Worm (Caenorhabditis elegans) whole organism, young adult: ENCODE measurements around the gene F57F4.1.

Experiments used
- B0019.2 ChIP-seq: fragments of 200-800 bp; sonication (Bioruptor generic); conservative IDR thresholded peaks from 2 replicates; pipeline ENCODE4 v1.3.6; 2022; ENCODE audit warnings: missing genetic modification reagents, missing genetic modification characterization, missing compliant biosample characterization
- C06A6.2 ChIP-seq: fragments of 200-800 bp; sonication (Bioruptor generic); conservative IDR thresholded peaks from 2 replicates; pipeline ENCODE4 v1.3.6; 2022; ENCODE audit warnings: missing genetic modification characterization, missing compliant biosample characterization
- F10E7.11 ChIP-seq: sonication (generic microtip); optimal IDR thresholded peaks from 2 replicates; lab custom pipeline; 2017; ENCODE audit warnings: mild to moderate bottlenecking, missing genetic modification characterization, moderate library complexity, missing compliant biosample characterization
- F57C9.4 ChIP-seq: sonication (generic microtip); optimal IDR thresholded peaks from 2 replicates; lab custom pipeline; 2017; ENCODE audit warnings: mild to moderate bottlenecking, missing genetic modification characterization, missing compliant biosample characterization
- Y53F4B.3 ChIP-seq: fragments of 200-800 bp; sonication (Bioruptor generic); IDR thresholded peaks from 2 replicates; pipeline ENCODE4 v1.3.6; 2022; ENCODE audit warnings: missing genetic modification reagents, missing genetic modification characterization, missing compliant biosample characterization
- Y53G8AR.9 ChIP-seq: fragments of 200-800 bp; sonication (Bioruptor generic); conservative IDR thresholded peaks from 2 replicates; pipeline ENCODE4 v1.3.6; 2022; ENCODE audit warnings: missing genetic modification reagents, missing genetic modification characterization, missing compliant biosample characterization
- Y79H2A.3 ChIP-seq: fragments of 200-800 bp; sonication (Bioruptor generic); conservative IDR thresholded peaks from 2 replicates; pipeline ENCODE4 v1.3.6; 2022; ENCODE audit warnings: missing genetic modification reagents, missing genetic modification characterization, missing compliant biosample characterization
- ZK185.1 ChIP-seq: sonication (generic microtip); optimal IDR thresholded peaks from 2 replicates; lab custom pipeline; 2016; ENCODE audit warnings: mild to moderate bottlenecking, missing genetic modification characterization, missing compliant biosample characterization; ENCODE audit not compliant: poor library complexity, severe bottlenecking
- ama-1 ChIP-seq, 3 experiments: fragments of 150-350 bp in 1 of 3; sonication (generic microtip) in 2 of 3; optimal IDR thresholded peaks; 2 replicates each; lab custom pipeline; 2014 to 2018; ENCODE audit warnings: missing biosample characterization in 2 of 3, missing genetic modification characterization in 2 of 3, missing genetic modification reagents in 2 of 3
- athp-1 ChIP-seq: sonication (generic microtip); optimal IDR thresholded peaks from 2 replicates; lab custom pipeline; 2017; ENCODE audit warnings: mild to moderate bottlenecking, missing genetic modification characterization, missing compliant biosample characterization
- attf-5 ChIP-seq: fragments of 200-800 bp; sonication (Bioruptor generic); optimal IDR thresholded peaks from 2 replicates; lab custom pipeline; 2018; ENCODE audit warnings: mild to moderate bottlenecking, missing genetic modification characterization, missing compliant biosample characterization
- ceh-27 ChIP-seq: fragments of 200-800 bp; sonication (Bioruptor generic); optimal IDR thresholded peaks from 2 replicates; lab custom pipeline; 2018; ENCODE audit warnings: mild to moderate bottlenecking, missing genetic modification characterization, moderate library complexity, missing compliant biosample characterization
- ceh-58 ChIP-seq: fragments of 200-800 bp; sonication (Bioruptor generic); IDR thresholded peaks from 2 replicates; pipeline ENCODE4 v1.3.6; 2022; ENCODE audit warnings: missing genetic modification characterization, missing compliant biosample characterization
- dox-1 ChIP-seq: fragments of 200-800 bp; sonication (Bioruptor generic); IDR thresholded peaks from 2 replicates; pipeline ENCODE4 v1.3.6; 2022; ENCODE audit warnings: missing genetic modification reagents, missing genetic modification characterization, missing compliant biosample characterization
- dpff-1 ChIP-seq: sonication (generic microtip); optimal IDR thresholded peaks from 2 replicates; lab custom pipeline; 2017; ENCODE audit warnings: mild to moderate bottlenecking, missing genetic modification characterization, missing compliant biosample characterization
- efl-1 ChIP-seq: fragments of 150-350 bp; optimal IDR thresholded peaks from 2 replicates; lab custom pipeline; 2014; ENCODE audit warnings: missing biosample characterization, missing genetic modification reagents, missing genetic modification characterization
- egrh-3 ChIP-seq: fragments of 200-800 bp; sonication (Bioruptor generic); IDR thresholded peaks from 2 replicates; pipeline ENCODE4 v1.3.6; 2022; ENCODE audit warnings: missing genetic modification reagents, missing genetic modification characterization, missing compliant biosample characterization
- hlh-26 ChIP-seq: fragments of 200-800 bp; sonication (Bioruptor generic); conservative IDR thresholded peaks from 2 replicates; pipeline ENCODE4 v1.3.6; 2022; ENCODE audit warnings: missing genetic modification reagents, missing genetic modification characterization, missing compliant biosample characterization
- hmg-20 ChIP-seq: fragments of 200-800 bp; sonication (Bioruptor generic); IDR thresholded peaks from 2 replicates; pipeline ENCODE4 v1.3.6; 2022; ENCODE audit warnings: missing genetic modification reagents, missing genetic modification characterization, missing compliant biosample characterization
- let-526 ChIP-seq: fragments of 200-800 bp; sonication (Bioruptor generic); IDR thresholded peaks from 2 replicates; pipeline ENCODE4 v1.3.6; 2022; ENCODE audit warnings: missing genetic modification reagents, missing genetic modification characterization, missing compliant biosample characterization
- let-607 ChIP-seq, 2 experiments: fragments of 200-800 bp in 1 of 2; sonication (Bioruptor generic) in 1 of 2; sonication (generic microtip) in 1 of 2; optimal IDR thresholded peaks; 2 replicates each; lab custom pipeline; 2016 to 2018; ENCODE audit warnings: mild to moderate bottlenecking in 2 of 2, missing compliant biosample characterization in 2 of 2, missing genetic modification characterization in 2 of 2, moderate library complexity in 2 of 2, missing genotype in 1 of 2
- lin-26 ChIP-seq: fragments of 200-800 bp; sonication (Bioruptor generic); IDR thresholded peaks from 2 replicates; pipeline ENCODE4 v1.3.6; 2022; ENCODE audit warnings: missing genetic modification reagents, missing genetic modification characterization, missing compliant biosample characterization
- lsl-1 ChIP-seq: fragments of 200-800 bp; sonication (Bioruptor generic); optimal IDR thresholded peaks from 2 replicates; lab custom pipeline; 2018; ENCODE audit warnings: mild to moderate bottlenecking, missing genetic modification characterization, moderate library complexity, missing compliant biosample characterization
- lsy-27 ChIP-seq: sonication (generic microtip); optimal IDR thresholded peaks from 2 replicates; lab custom pipeline; 2017; ENCODE audit warnings: missing genetic modification characterization, mild to moderate bottlenecking, missing compliant biosample characterization, antibody characterized with exemption, missing genotype, borderline replicate concordance; ENCODE audit not compliant: insufficient read depth
- madf-3 ChIP-seq: fragments of 200-800 bp; sonication (Bioruptor generic); IDR thresholded peaks from 2 replicates; pipeline ENCODE4 v1.3.6; 2022; ENCODE audit warnings: missing genetic modification reagents, missing genetic modification characterization, missing compliant biosample characterization
- madf-6 ChIP-seq: fragments of 200-800 bp; sonication (Bioruptor generic); IDR thresholded peaks from 2 replicates; pipeline ENCODE4 v1.3.6; 2022; ENCODE audit warnings: missing genetic modification reagents, missing genetic modification characterization, missing compliant biosample characterization
- madf-8 ChIP-seq: fragments of 200-800 bp; sonication (Bioruptor generic); conservative IDR thresholded peaks from 2 replicates; pipeline ENCODE4 v1.3.6; 2022; ENCODE audit warnings: missing genetic modification reagents, missing genetic modification characterization, missing compliant biosample characterization
- mes-4 ChIP-seq: sonication (generic microtip); optimal IDR thresholded peaks from 2 replicates; lab custom pipeline; 2016; ENCODE audit warnings: missing genotype, missing genetic modification characterization, missing compliant biosample characterization
- nfya-2 ChIP-seq: fragments of 200-800 bp; sonication (Bioruptor generic); IDR thresholded peaks from 2 replicates; pipeline ENCODE4 v1.3.6; 2022; ENCODE audit warnings: missing genetic modification reagents, missing genetic modification characterization, missing compliant biosample characterization
- nfyb-1 ChIP-seq: fragments of 200-800 bp; sonication (Bioruptor generic); IDR thresholded peaks from 2 replicates; pipeline ENCODE4 v1.3.6; 2022; ENCODE audit warnings: missing genetic modification reagents, missing genetic modification characterization, missing compliant biosample characterization
- nhr-179 ChIP-seq: sonication (generic microtip); optimal IDR thresholded peaks from 2 replicates; lab custom pipeline; 2016; ENCODE audit warnings: mild to moderate bottlenecking, missing genetic modification characterization, missing compliant biosample characterization
- nhr-27 ChIP-seq: fragments of 200-800 bp; sonication (Bioruptor generic); optimal IDR thresholded peaks from 2 replicates; lab custom pipeline; 2018; ENCODE audit warnings: mild to moderate bottlenecking, missing genetic modification characterization, moderate library complexity, missing compliant biosample characterization
- nhr-80 ChIP-seq: sonication (generic microtip); optimal IDR thresholded peaks from 2 replicates; lab custom pipeline; 2016; ENCODE audit warnings: missing genetic modification characterization, missing compliant biosample characterization
- pbrm-1 ChIP-seq: fragments of 200-800 bp; sonication (Bioruptor generic); IDR thresholded peaks from 2 replicates; pipeline ENCODE4 v1.3.6; 2022; ENCODE audit warnings: missing genetic modification reagents, missing genetic modification characterization, missing compliant biosample characterization
- rcor-1 ChIP-seq: fragments of 200-800 bp; sonication (Bioruptor generic); IDR thresholded peaks from 2 replicates; pipeline ENCODE4 v1.3.6; 2022; ENCODE audit warnings: missing genetic modification reagents, missing genetic modification characterization, missing compliant biosample characterization
- repo-1 ChIP-seq: sonication (generic microtip); optimal IDR thresholded peaks from 2 replicates; lab custom pipeline; 2017; ENCODE audit warnings: mild to moderate bottlenecking, missing genetic modification characterization, missing compliant biosample characterization
- sdz-38 ChIP-seq: sonication (generic microtip); optimal IDR thresholded peaks from 2 replicates; lab custom pipeline; 2016; ENCODE audit warnings: missing genotype, missing genetic modification characterization, missing compliant biosample characterization
- snpc-1.1 ChIP-seq: sonication (generic microtip); optimal IDR thresholded peaks from 2 replicates; lab custom pipeline; 2017; ENCODE audit warnings: missing genetic modification characterization, mild to moderate bottlenecking, missing compliant biosample characterization, antibody characterized with exemption, moderate library complexity, missing genotype, missing genetic modification reagents; ENCODE audit not compliant: insufficient read depth
- snpc-4 ChIP-seq, 5 experiments: fragments of 150-350 bp in 1 of 5; sonication (generic microtip) in 4 of 5; optimal IDR thresholded peaks; 2 replicates each; lab custom pipeline; 2014 to 2018; ENCODE audit warnings: missing genetic modification characterization in 5 of 5, missing biosample characterization in 3 of 5, antibody characterized with exemption in 2 of 5, mild to moderate bottlenecking in 2 of 5, missing compliant biosample characterization in 2 of 5, missing genotype in 2 of 5, moderate library complexity in 2 of 5, missing genetic modification reagents in 1 of 5
- sptf-2 ChIP-seq: fragments of 200-800 bp; sonication (Bioruptor generic); optimal IDR thresholded peaks from 2 replicates; lab custom pipeline; 2018; ENCODE audit warnings: mild to moderate bottlenecking, missing genetic modification characterization, missing compliant biosample characterization
- tbp1 ChIP-seq: fragments of 200-800 bp; sonication (Bioruptor generic); optimal IDR thresholded peaks from 2 replicates; lab custom pipeline; 2018; ENCODE audit warnings: mild to moderate bottlenecking, missing genetic modification characterization, missing compliant biosample characterization
- zfh-2 ChIP-seq: fragments of 200-800 bp; sonication (Bioruptor generic); conservative IDR thresholded peaks from 2 replicates; pipeline ENCODE4 v1.3.6; 2022; ENCODE audit warnings: missing genetic modification reagents, missing genetic modification characterization, missing compliant biosample characterization
- ztf-22 ChIP-seq: fragments of 200-800 bp; sonication (Bioruptor generic); optimal IDR thresholded peaks from 2 replicates; lab custom pipeline; 2018; ENCODE audit warnings: mild to moderate bottlenecking, missing genetic modification characterization, moderate library complexity, missing compliant biosample characterization
- ztf-25 ChIP-seq: fragments of 200-800 bp; sonication (Bioruptor generic); IDR thresholded peaks from 2 replicates; pipeline ENCODE4 v1.3.6; 2022; ENCODE audit warnings: missing genetic modification reagents, missing genetic modification characterization, missing compliant biosample characterization
- ztf-26 ChIP-seq: sonication (generic microtip); optimal IDR thresholded peaks from 2 replicates; lab custom pipeline; 2017; ENCODE audit warnings: missing genetic modification characterization, missing compliant biosample characterization
- ztf-28 ChIP-seq: fragments of 200-800 bp; sonication (Bioruptor generic); IDR thresholded peaks from 2 replicates; pipeline ENCODE4 v1.3.6; 2022; ENCODE audit warnings: missing genetic modification reagents, missing genetic modification characterization, missing compliant biosample characterization

The F57F4.1 gene

ce11 chrV:6433446-6434178, 43.3 kb downstream of the F57F4.1 start, which contains the start of the genes gad-1 and erfa-1 (continued):
- TF ChIP-seq dpff-1 (tag; lab: Kevin White, UChicago) (no peak), lsl-1 (peak; percentile 77), snpc-4 (GFP tag; optimal IDR thresholded peaks at IDR 0.05; lab: Kevin White, UChicago) (no peak), snpc-4 (tag; optimal IDR thresholded peaks at IDR 0.05; lab: Kevin White, UChicago) (peak in 1 of 4 experiments; percentile 28), hlh-26 (GFP tag; lab: Robert Waterston, UW) (no peak), ama-1 (optimal IDR thresholded peaks at IDR 0.05; lab: Kevin White, UChicago) (no peak), ama-1 (GFP tag; optimal IDR thresholded peaks at IDR 0.05; lab: Kevin White, UChicago) (no peak), ztf-22 (no peak), ceh-27 (peak; percentile 61), Y53F4B.3 (GFP tag; lab: Robert Waterston, UW) (no peak), attf-5 (peak; percentile 47), athp-1 (tag; lab: Kevin White, UChicago) (no peak), ztf-26 (tag; lab: Kevin White, UChicago) (no peak), ztf-28 (no peak), repo-1 (tag; lab: Kevin White, UChicago) (no peak), sptf-2 (GFP tag; lab: Kevin White, UChicago) (no peak), nfyb-1 (GFP tag; lab: Robert Waterston, UW) (no peak), hmg-20 (GFP tag; lab: Robert Waterston, UW) (no peak), madf-8 (GFP tag; lab: Robert Waterston, UW) (peak; percentile 53), mes-4 (tag; lab: Kevin White, UChicago) (no peak), lsy-27 (tag; lab: Kevin White, UChicago) (no peak), efl-1 (peak; percentile 67), nhr-27 (no peak), nfya-2 (GFP tag; lab: Robert Waterston, UW) (no peak), F57C9.4 (tag; lab: Kevin White, UChicago) (no peak), egrh-3 (GFP tag; lab: Robert Waterston, UW) (no peak), madf-3 (GFP tag; lab: Robert Waterston, UW) (no peak), dox-1 (GFP tag; lab: Robert Waterston, UW) (peak; percentile 69), rcor-1 (GFP tag; lab: Robert Waterston, UW) (peak; percentile 68), let-607 (tag; optimal IDR thresholded peaks at IDR 0.05; lab: Kevin White, UChicago) (peak; percentile 5 to 22), ztf-25 (GFP tag; lab: Robert Waterston, UW) (0 out of 2 replicates have a peak, but pooled peaks have one; percentile 47), ceh-58 (GFP tag; lab: Robert Waterston, UW) (no peak), F10E7.11 (tag; lab: Kevin White, UChicago) (no peak), Y79H2A.3 (GFP tag; lab: Robert Waterston, UW) (no peak), let-526 (GFP tag; lab: Robert Waterston, UW) (no peak), snpc-1.1 (tag; lab: Kevin White, UChicago) (no peak), ZK185.1 (tag; lab: Kevin White, UChicago) (peak; percentile 50), nhr-80 (tag; lab: Kevin White, UChicago) (peak; percentile 34), C06A6.2 (GFP tag; lab: Robert Waterston, UW) (no peak), B0019.2 (GFP tag; lab: Robert Waterston, UW) (no peak), tbp1 (no peak), pbrm-1 (peak; percentile 22; the same call in 1 of the 2 replicates), Y53G8AR.9 (GFP tag; lab: Robert Waterston, UW) (no peak), madf-6 (GFP tag; lab: Robert Waterston, UW) (peak; percentile 69), nhr-179 (tag; lab: Kevin White, UChicago) (no peak), sdz-38 (tag; lab: Kevin White, UChicago) (no peak), lin-26 (GFP tag; lab: Robert Waterston, UW) (no peak), zfh-2 (GFP tag; lab: Robert Waterston, UW) (no peak)
